Worm (Caenorhabditis elegans): ENCODE data around the gene C42C1.19.

DNA sequence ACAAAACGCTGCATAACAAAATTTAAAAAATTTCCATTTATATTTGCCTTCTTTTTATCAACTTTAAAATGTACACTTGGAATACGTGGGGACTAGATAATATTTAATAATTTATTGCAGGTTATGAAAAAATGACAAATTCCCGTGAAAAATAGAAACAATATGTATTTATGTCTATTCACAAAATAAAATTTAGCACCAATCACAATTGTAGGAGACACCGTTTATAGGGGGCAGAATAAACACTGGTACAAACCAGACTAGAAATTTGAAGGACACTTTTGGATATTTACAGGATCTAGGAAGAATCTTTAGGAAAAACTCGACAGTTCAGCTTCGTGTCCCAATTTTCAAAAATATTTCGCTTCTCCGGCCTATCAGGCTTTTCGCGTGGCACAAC is 12.1 kb upstream of the C42C1.19 start, which contains the start of gene C42C1.3:
- TF ChIP-seq mdl-1 (tag; optimal IDR thresholded peaks at IDR 0.05) (no peak), fos-1 (tag; optimal IDR thresholded peaks at IDR 0.05) (no peak), lin-39 (tag; optimal IDR thresholded peaks at IDR 0.05) (no peak), unc-39 (tag; optimal IDR thresholded peaks at IDR 0.05) (no peak), egl-27 (tag; optimal IDR thresholded peaks at IDR 0.05) (no peak), elt-1 (tag; optimal IDR thresholded peaks at IDR 0.05) (no peak), mbf-1 (tag; optimal IDR thresholded peaks at IDR 0.05) (no peak), ama-1 (optimal IDR thresholded peaks at IDR 0.05) (no peak), alr-1 (tag; optimal IDR thresholded peaks at IDR 0.05) (no peak), ztf-11 (tag; optimal IDR thresholded peaks at IDR 0.05) (no peak), sem-4 (tag; optimal IDR thresholded peaks at IDR 0.05) (no peak), unc-62 (GFP tag; optimal IDR thresholded peaks at IDR 0.05) (no peak), zag-1 (tag; optimal IDR thresholded peaks at IDR 0.05) (no peak)

Data from whole organism, L2 larva.